Fruit fly (Drosophila melanogaster) whole organism, prepupa: Measurements from ENCODE around the gene CG3348.

Experiments used
- Blimp-1 ChIP-seq: fragments of 200-800 bp; sonication (Bioruptor generic); optimal IDR thresholded peaks from 3 replicates; lab custom pipeline; 2017; ENCODE audit warnings: missing biosample characterization, missing genetic modification characterization, mild to moderate bottlenecking, moderate library complexity, missing genetic modification reagents
- CG10631 ChIP-seq: fragments of 200-800 bp; sonication (Bioruptor generic); optimal IDR thresholded peaks from 2 replicates; lab custom pipeline; 2016; ENCODE audit warnings: missing biosample characterization, missing genetic modification characterization
- CG10669 ChIP-seq: fragments of 200-800 bp; sonication (Bioruptor generic); optimal IDR thresholded peaks from 3 replicates; lab custom pipeline; 2018; ENCODE audit warnings: missing biosample characterization, mild to moderate bottlenecking, missing genetic modification characterization, moderate library complexity
- CG11294 ChIP-seq: fragments of 200-800 bp; sonication (Bioruptor generic); IDR thresholded peaks from 2 replicates; pipeline ENCODE4 v1.3.6; 2022; ENCODE audit warnings: missing biosample characterization, missing genetic modification characterization
- CG15336 ChIP-seq: fragments of 200-800 bp; sonication (Bioruptor generic); IDR thresholded peaks from 2 replicates; pipeline ENCODE4 v1.3.6; 2022; ENCODE audit warnings: missing biosample characterization, missing genetic modification characterization
- CG1621 ChIP-seq: fragments of 200-800 bp; sonication (Bioruptor generic); optimal IDR thresholded peaks from 3 replicates; lab custom pipeline; 2018; ENCODE audit warnings: missing biosample characterization, mild to moderate bottlenecking, missing genetic modification characterization
- CG31627 ChIP-seq: fragments of 200-800 bp; sonication (Bioruptor generic); optimal IDR thresholded peaks from 3 replicates; lab custom pipeline; 2016; ENCODE audit warnings: missing biosample characterization, missing genetic modification characterization
- CG32006 ChIP-seq: fragments of 200-800 bp; sonication (Bioruptor generic); optimal IDR thresholded peaks from 3 replicates; lab custom pipeline; 2017; ENCODE audit warnings: missing biosample characterization, mild to moderate bottlenecking, missing genetic modification characterization
- CG3919 ChIP-seq: fragments of 200-800 bp; sonication (Bioruptor generic); optimal IDR thresholded peaks from 3 replicates; lab custom pipeline; 2016; ENCODE audit warnings: missing biosample characterization, missing genetic modification characterization
- CG4318 ChIP-seq: fragments of 200-800 bp; sonication (Bioruptor generic); optimal IDR thresholded peaks from 3 replicates; lab custom pipeline; 2017; ENCODE audit warnings: missing biosample characterization, mild to moderate bottlenecking, missing genetic modification characterization
- CG6276 ChIP-seq: fragments of 200-800 bp; sonication (Bioruptor generic); optimal IDR thresholded peaks from 2 replicates; lab custom pipeline; 2017; ENCODE audit warnings: missing biosample characterization, mild to moderate bottlenecking, missing genetic modification characterization
- CG6792 ChIP-seq: fragments of 200-800 bp; sonication (Bioruptor generic); optimal IDR thresholded peaks from 3 replicates; lab custom pipeline; 2016; ENCODE audit warnings: missing biosample characterization, missing genetic modification characterization
- CG6808 ChIP-seq: fragments of 200-800 bp; sonication (Bioruptor generic); optimal IDR thresholded peaks from 3 replicates; lab custom pipeline; 2017; ENCODE audit warnings: missing biosample characterization, missing genetic modification characterization, mild to moderate bottlenecking, moderate library complexity, missing genetic modification reagents
- CG8319 ChIP-seq: fragments of 200-800 bp; sonication (Bioruptor generic); optimal IDR thresholded peaks from 3 replicates; lab custom pipeline; 2016; ENCODE audit warnings: missing biosample characterization, missing genetic modification characterization
- Eip75B ChIP-seq: fragments of 200-800 bp; sonication (Bioruptor generic); optimal IDR thresholded peaks from 3 replicates; lab custom pipeline; 2016; ENCODE audit warnings: missing biosample characterization, missing genetic modification characterization
- Eip93F ChIP-seq: fragments of 200-800 bp; sonication (Bioruptor generic); optimal IDR thresholded peaks from 2 replicates; lab custom pipeline; 2016; ENCODE audit warnings: missing biosample characterization, mild to moderate bottlenecking, missing genetic modification characterization
- Ets21C ChIP-seq: fragments of 200-800 bp; sonication (Bioruptor generic); optimal IDR thresholded peaks from 3 replicates; lab custom pipeline; 2016; ENCODE audit warnings: missing biosample characterization, missing genetic modification characterization
- Ets96B ChIP-seq: fragments of 200-800 bp; optimal IDR thresholded peaks from 2 replicates; lab custom pipeline; 2019; ENCODE audit warnings: missing biosample characterization, mild to moderate bottlenecking, missing genetic modification characterization, moderate library complexity
- Hr38 ChIP-seq: sonication (Bioruptor generic); optimal IDR thresholded peaks from 2 replicates; lab custom pipeline; 2016; ENCODE audit warnings: missing biosample characterization, missing genetic modification characterization
- Hr39 ChIP-seq: fragments of 200-800 bp; sonication (Bioruptor generic); optimal IDR thresholded peaks from 2 replicates; lab custom pipeline; 2016; ENCODE audit warnings: missing biosample characterization, missing genetic modification characterization
- Hr4 ChIP-seq: fragments of 200-800 bp; sonication (Bioruptor generic); optimal IDR thresholded peaks from 3 replicates; lab custom pipeline; 2016; ENCODE audit warnings: missing biosample characterization, missing genetic modification characterization
- Met ChIP-seq: fragments of 200-800 bp; sonication (Bioruptor generic); optimal IDR thresholded peaks from 3 replicates; lab custom pipeline; 2016; ENCODE audit warnings: missing biosample characterization, missing genetic modification characterization
- OdsH ChIP-seq: fragments of 200-800 bp; sonication (Bioruptor generic); optimal IDR thresholded peaks from 3 replicates; lab custom pipeline; 2016; ENCODE audit warnings: missing biosample characterization, missing genetic modification characterization
- Smox ChIP-seq: fragments of 200-800 bp; sonication (Bioruptor generic); optimal IDR thresholded peaks from 3 replicates; lab custom pipeline; 2016; ENCODE audit warnings: missing biosample characterization, missing genetic modification characterization
- Sox102F ChIP-seq: fragments of 200-800 bp; sonication (Bioruptor generic); optimal IDR thresholded peaks from 2 replicates; lab custom pipeline; 2016; ENCODE audit warnings: missing biosample characterization, mild to moderate bottlenecking, missing genetic modification characterization
- Sox14 ChIP-seq: fragments of 200-800 bp; sonication (Bioruptor generic); optimal IDR thresholded peaks from 3 replicates; lab custom pipeline; 2016; ENCODE audit warnings: missing biosample characterization, missing genetic modification characterization
- achi ChIP-seq: fragments of 200-800 bp; sonication (Bioruptor generic); optimal IDR thresholded peaks from 3 replicates; lab custom pipeline; 2016; ENCODE audit warnings: missing biosample characterization, missing genetic modification characterization
- acj6 ChIP-seq: fragments of 200-800 bp; sonication (Bioruptor generic); optimal IDR thresholded peaks from 3 replicates; lab custom pipeline; 2016; ENCODE audit warnings: missing biosample characterization, missing genetic modification characterization
- cyc ChIP-seq: fragments of 200-800 bp; sonication (Bioruptor generic); optimal IDR thresholded peaks from 3 replicates; lab custom pipeline; 2016; ENCODE audit warnings: missing biosample characterization, missing genetic modification characterization
- dac ChIP-seq: fragments of 200-800 bp; sonication (Bioruptor generic); optimal IDR thresholded peaks from 2 replicates; lab custom pipeline; 2017; ENCODE audit warnings: missing biosample characterization, mild to moderate bottlenecking, missing genetic modification characterization
- eg ChIP-seq: fragments of 200-800 bp; sonication (Bioruptor generic); IDR thresholded peaks from 3 replicates; pipeline ENCODE4 v1.3.6; 2022; ENCODE audit warnings: missing biosample characterization, missing genetic modification characterization
- esn ChIP-seq: fragments of 200-800 bp; sonication (Bioruptor generic); optimal IDR thresholded peaks from 2 replicates; lab custom pipeline; 2016; ENCODE audit warnings: missing biosample characterization, mild to moderate bottlenecking, missing genetic modification characterization, moderate library complexity
- fkh ChIP-seq: fragments of 200-800 bp; sonication (Bioruptor generic); optimal IDR thresholded peaks from 3 replicates; lab custom pipeline; 2017; ENCODE audit warnings: missing biosample characterization, mild to moderate bottlenecking, missing genetic modification characterization, moderate library complexity
- lz ChIP-seq: fragments of 200-800 bp; sonication (Bioruptor generic); optimal IDR thresholded peaks from 3 replicates; lab custom pipeline; 2016; ENCODE audit warnings: missing biosample characterization, missing genetic modification characterization
- net ChIP-seq: fragments of 200-800 bp; sonication (Bioruptor generic); optimal IDR thresholded peaks from 3 replicates; lab custom pipeline; 2016; ENCODE audit warnings: missing biosample characterization, missing genetic modification characterization
- pdm3 ChIP-seq: fragments of 200-800 bp; sonication (Bioruptor generic); optimal IDR thresholded peaks from 3 replicates; lab custom pipeline; 2016; ENCODE audit warnings: missing biosample characterization, missing genetic modification characterization
- salr ChIP-seq, 2 experiments: fragments of 200-800 bp; sonication (Bioruptor generic); optimal IDR thresholded peaks; 3 replicates each; lab custom pipeline; 2016 to 2018; ENCODE audit warnings: missing biosample characterization in 2 of 2, missing genetic modification characterization in 2 of 2, mild to moderate bottlenecking in 1 of 2
- spab ChIP-seq: fragments of 200-800 bp; sonication (Bioruptor generic); optimal IDR thresholded peaks from 2 replicates; lab custom pipeline; 2017; ENCODE audit warnings: missing biosample characterization, mild to moderate bottlenecking, missing genetic modification characterization, missing genetic modification reagents
- ss ChIP-seq, 2 experiments: fragments of 200-800 bp; sonication (Bioruptor generic); optimal IDR thresholded peaks; 2 replicates in 1 of 2; 3 replicates in 1 of 2; lab custom pipeline; 2017 to 2018; ENCODE audit warnings: mild to moderate bottlenecking in 2 of 2, missing biosample characterization in 2 of 2, missing genetic modification characterization in 2 of 2, moderate library complexity in 1 of 2
- svp ChIP-seq: fragments of 200-800 bp; sonication (Bioruptor generic); peaks from one replicate; lab custom pipeline; 2016; ENCODE audit warnings: missing biosample characterization, missing genetic modification characterization
- topi ChIP-seq: fragments of 200-800 bp; sonication (Bioruptor generic); optimal IDR thresholded peaks from 3 replicates; lab custom pipeline; 2016; ENCODE audit warnings: missing biosample characterization, missing genetic modification characterization
- vri ChIP-seq: fragments of 200-800 bp; sonication (Bioruptor generic); optimal IDR thresholded peaks from 3 replicates; lab custom pipeline; 2016; ENCODE audit warnings: missing biosample characterization, mild to moderate bottlenecking, missing genetic modification characterization

CG3348 gene

dm6 chr3R:27292159-27292880 lies at the start of gene CG3348:
CG3348 (minus strand) TSS chr3R:27292209.
- TF ChIP-seq esn (GFP tag; lab: Kevin White, UChicago) (peak; percentile 56), Hr4 (peak; percentile 6), lz (GFP tag; lab: Kevin White, UChicago) (peak; percentile 34), Ets21C (GFP tag; lab: Kevin White, UChicago) (no peak), eg (peak; percentile 48; the same call in 1 of the 3 replicates), Met (GFP tag; lab: Kevin White, UChicago) (peak; percentile 50), fkh (peak; percentile 56), CG32006 (GFP tag; lab: Kevin White, UChicago) (peak; percentile 13), vri (GFP tag; lab: Kevin White, UChicago) (peak; percentile 52), CG1621 (tag; lab: Kevin White, UChicago) (no peak), CG3919 (peak; percentile 10), CG10669 (GFP tag; lab: Kevin White, UChicago) (peak; percentile 10), OdsH (GFP tag; lab: Kevin White, UChicago) (peak; percentile 1), Smox (peak; percentile 30), CG8319 (GFP tag; lab: Kevin White, UChicago) (no peak), Blimp-1 (GFP tag; lab: Kevin White, UChicago) (no peak), spab (GFP tag; lab: Kevin White, UChicago) (no peak), topi (GFP tag; lab: Kevin White, UChicago) (peak; percentile 39), Hr39 (GFP tag; lab: Kevin White, UChicago) (peak; percentile 58), dac (no peak), Sox14 (peak; percentile 11), Ets96B (tag; lab: Kevin White, UChicago) (no peak), ss (GFP tag; optimal IDR thresholded peaks at IDR 0.05; lab: Kevin White, UChicago) (no peak), salr (GFP tag; optimal IDR thresholded peaks at IDR 0.05; lab: Kevin White, UChicago) (no peak), pdm3 (peak; percentile 1), svp (GFP tag; lab: Kevin White, UChicago) (peak; percentile 76), CG6792 (peak; percentile 11), cyc (GFP tag; lab: Kevin White, UChicago) (peak; percentile 35), CG31627 (GFP tag; lab: Kevin White, UChicago) (peak; percentile 48), CG10631 (GFP tag; lab: Kevin White, UChicago) (peak; percentile 2), acj6 (peak; percentile 29), achi (GFP tag; lab: Kevin White, UChicago) (peak; percentile 9), Sox102F (GFP tag; lab: Kevin White, UChicago) (no peak), CG15336 (GFP tag; lab: Robert Waterston, UW) (no peak)

dm6 chr3R:27340322-27340721 lies 48.3 kb upstream of the CG3348 start, which contains the start of gene CG42534:
CG42534 (plus strand) TSS chr3R:27340622.
- no peak for TF ChIP-seq Blimp-1 (GFP tag; lab: Kevin White, UChicago)
- no peak for TF ChIP-seq Hr4
- no peak for TF ChIP-seq dac
- no peak for TF ChIP-seq CG6276 (GFP tag; lab: Kevin White, UChicago)
- TF ChIP-seq net = no peak
- TF ChIP-seq Hr38 (GFP tag; lab: Kevin White, UChicago) = no peak
- no peak for TF ChIP-seq eg
- no peak for TF ChIP-seq Hr39 (GFP tag; lab: Kevin White, UChicago)
- no peak for TF ChIP-seq CG6808 (GFP tag; lab: Kevin White, UChicago)
- TF ChIP-seq Eip93F (GFP tag; lab: Kevin White, UChicago) = no peak
- no peak for TF ChIP-seq CG4318
- no peak for TF ChIP-seq CG11294 (GFP tag; lab: Robert Waterston, UW)
- TF ChIP-seq esn (GFP tag; lab: Kevin White, UChicago) = no peak
- no peak for TF ChIP-seq salr (GFP tag; optimal IDR thresholded peaks at IDR 0.05; lab: Kevin White, UChicago)
- TF ChIP-seq CG6792 = no peak
- no peak for TF ChIP-seq ss (GFP tag; optimal IDR thresholded peaks at IDR 0.05; lab: Kevin White, UChicago)
- TF ChIP-seq acj6 = no peak
- no peak for TF ChIP-seq Eip75B (GFP tag; lab: Kevin White, UChicago)
- TF ChIP-seq vri (GFP tag; lab: Kevin White, UChicago) = no peak
